Worm (Caenorhabditis elegans): ENCODE data around the gene F22E5.23.
"Not testable (repeated sequence)": the region's sequence is repeated elsewhere in the genome, so short reads cannot be mapped to it uniquely, and the experiment has no call there.

Gene F22E5.23

ce11 chrII:2628401-2628800, 12.7 kb upstream of the F22E5.23 start:
- no peak for TF ChIP-seq dao-5 (tag; optimal IDR thresholded peaks at IDR 0.05)

- no peak for TF ChIP-seq him-1 (tag; optimal IDR thresholded peaks at IDR 0.05)
Observed at ce11 chrII:2629270-2629669, 11.8 kb upstream of the F22E5.23 start, which contains the start of gene sri-37. Gene sri-37, plus strand, starts transcription at chrII:2629570.

ce11 chrII:2631169-2631568, 9.9 kb upstream of the F22E5.23 start, which contains the start of gene D2062.1:
Gene D2062.1, plus strand, starts transcription at chrII:2631469.
- no peak for TF ChIP-seq dao-5 (tag; optimal IDR thresholded peaks at IDR 0.05)
- no peak for TF ChIP-seq W03F9.2 (tag; optimal IDR thresholded peaks at IDR 0.05)
- no peak for TF ChIP-seq him-1 (tag; optimal IDR thresholded peaks at IDR 0.05)

DNA sequence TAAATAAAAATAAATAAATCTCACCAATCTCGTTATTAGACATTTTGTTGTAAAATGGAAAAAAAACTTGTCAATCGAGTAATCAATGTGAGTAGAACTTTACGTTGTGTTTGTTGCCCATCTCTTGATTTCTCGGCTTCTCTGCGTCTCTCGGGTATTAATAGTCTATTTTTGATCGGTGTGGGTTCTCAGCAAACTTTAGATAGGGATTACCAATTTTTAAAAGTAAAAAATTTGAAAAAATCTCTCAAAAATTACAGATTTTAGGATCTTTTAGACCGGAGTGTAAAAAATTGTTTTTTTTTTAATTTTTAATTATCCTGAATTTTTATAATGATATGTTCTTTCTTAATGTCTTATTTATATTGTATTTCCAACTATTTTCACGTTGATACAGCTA, 3.7 kb upstream of the F22E5.23 start, which contains the start of gene F22E5.21:
F22E5.21 (minus strand) TSS at position 101 of the 400 bp plus-strand sequence.
- TF ChIP-seq dao-5 (tag; optimal IDR thresholded peaks at IDR 0.05) (no peak), him-1 (tag; optimal IDR thresholded peaks at IDR 0.05) (no peak), W03F9.2 (tag; optimal IDR thresholded peaks at IDR 0.05) (no peak)

DNA sequence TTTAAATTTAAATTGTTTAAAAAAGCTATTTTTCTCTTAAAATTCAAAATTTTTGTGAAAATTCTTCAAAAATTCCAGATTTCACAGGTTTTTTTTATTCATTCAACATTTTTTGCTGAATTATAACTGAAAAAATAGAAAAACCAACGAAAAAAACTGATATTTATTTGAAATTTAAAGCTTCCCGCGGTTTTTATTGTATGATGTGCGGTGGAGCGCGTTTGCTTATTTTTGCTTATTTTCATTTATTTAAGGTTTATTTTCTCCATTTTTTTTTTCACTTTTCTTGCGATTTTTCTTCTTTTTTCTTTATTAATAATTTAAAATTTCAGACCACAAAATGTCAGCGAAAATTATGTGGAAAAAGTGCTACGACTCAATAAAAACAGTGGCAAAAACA, 3.0 kb upstream of the F22E5.23 start, which contains the start of gene F22E5.9:
F22E5.9 (plus strand) TSS at position 327 of the 400 bp plus-strand sequence.
- no peak for TF ChIP-seq him-1 (tag; optimal IDR thresholded peaks at IDR 0.05)
- TF ChIP-seq dao-5 (tag; optimal IDR thresholded peaks at IDR 0.05): no peak
- TF ChIP-seq W03F9.2 (tag; optimal IDR thresholded peaks at IDR 0.05): no peak

- not testable (repeated sequence) for TF ChIP-seq W03F9.2, dao-5, him-1 (tag; optimal IDR thresholded peaks at IDR 0.05)
Observed at ce11 chrII:2639401-2640088, 1.5 kb upstream of the F22E5.23 start, which contains the start of gene F22E5.8. Gene F22E5.8, plus strand, starts transcription at chrII:2640038.

DNA sequence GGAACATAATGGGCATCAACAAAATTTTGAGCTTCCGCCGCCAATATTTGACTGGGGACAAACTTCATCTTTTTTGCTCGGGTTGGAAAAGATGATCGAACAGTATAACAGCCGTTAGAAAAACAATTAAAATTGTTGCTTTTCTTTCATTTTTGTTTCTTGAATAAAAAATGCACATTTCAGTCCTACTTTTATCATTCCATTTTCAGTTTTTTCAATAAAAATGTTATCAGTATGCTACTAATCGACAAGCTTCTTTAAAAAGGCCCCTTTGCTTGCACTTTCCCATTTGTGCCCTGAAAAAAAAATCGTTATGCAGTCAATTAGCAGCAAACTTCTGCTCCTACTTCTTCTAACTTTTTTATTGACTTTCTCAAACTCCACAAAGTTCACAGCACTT, 695 bp downstream of the F22E5.23 start, which contains the start of gene F22E5.7:
F22E5.7 (plus strand) TSS at position 301 of the 400 bp plus-strand sequence.
- TF ChIP-seq W03F9.2 (tag; optimal IDR thresholded peaks at IDR 0.05) (no peak), dao-5 (tag; optimal IDR thresholded peaks at IDR 0.05) (no peak), him-1 (tag; optimal IDR thresholded peaks at IDR 0.05) (no peak)

ce11 chrII:2644498-2644897, 3.4 kb downstream of the F22E5.23 start, which contains the start of gene F22E5.11:
Gene F22E5.11, minus strand, starts transcription at chrII:2644598.
- TF ChIP-seq him-1 (tag; optimal IDR thresholded peaks at IDR 0.05) (no peak), dao-5 (tag; optimal IDR thresholded peaks at IDR 0.05) (no peak), W03F9.2 (tag; optimal IDR thresholded peaks at IDR 0.05) (no peak)

DNA sequence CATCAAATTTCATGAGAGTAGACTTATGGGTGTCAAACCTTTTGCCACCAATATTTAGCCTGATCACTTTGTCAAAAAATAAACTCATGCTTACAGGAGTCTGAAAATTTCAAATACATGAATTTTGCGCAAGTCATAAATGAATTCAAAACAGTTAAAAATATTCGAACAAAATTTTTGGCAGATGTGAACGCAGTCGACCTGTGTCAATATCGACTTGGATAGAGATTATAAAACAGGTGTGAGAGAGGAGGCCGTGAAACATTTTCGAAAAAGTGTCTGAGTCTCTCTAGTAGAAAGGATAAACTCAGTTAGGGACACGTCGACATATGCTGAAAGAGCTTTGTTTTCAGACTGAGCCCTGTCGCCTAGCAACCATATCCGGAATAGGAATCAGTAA, 5.7 kb downstream of the F22E5.23 start, which contains the start of gene F22E5.12:
F22E5.12 (minus strand) TSS at position 101 of the 400 bp plus-strand sequence.
- TF ChIP-seq dao-5, W03F9.2, him-1 (tag; optimal IDR thresholded peaks at IDR 0.05): not testable (repeated sequence)

DNA sequence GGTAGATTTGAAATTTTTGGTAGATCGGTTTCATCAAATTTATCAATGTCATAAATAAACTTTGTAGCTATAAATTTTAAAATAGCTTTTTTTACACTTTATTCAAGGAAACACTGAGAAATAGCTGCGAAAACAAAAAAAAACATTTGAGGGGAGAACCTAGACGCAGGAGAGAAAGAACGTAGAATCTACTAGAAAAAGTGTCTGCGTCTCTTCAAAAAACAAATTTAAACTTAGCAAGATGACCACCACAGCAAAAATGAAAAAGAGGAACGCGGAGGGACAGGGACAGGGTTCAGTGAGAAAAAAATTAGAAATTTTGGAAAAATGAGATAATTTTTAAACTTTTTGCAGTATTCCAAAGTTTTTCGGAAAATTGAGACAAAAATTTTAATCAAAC, 7.9 kb downstream of the F22E5.23 start:
- no peak for TF ChIP-seq him-1 (tag; optimal IDR thresholded peaks at IDR 0.05)
- TF ChIP-seq dao-5 (tag; optimal IDR thresholded peaks at IDR 0.05): no peak
- no peak for TF ChIP-seq W03F9.2 (tag; optimal IDR thresholded peaks at IDR 0.05)

- TF ChIP-seq him-1 (tag; optimal IDR thresholded peaks at IDR 0.05): no peak
- TF ChIP-seq dao-5 (tag; optimal IDR thresholded peaks at IDR 0.05): no peak
- TF ChIP-seq W03F9.2 (tag; optimal IDR thresholded peaks at IDR 0.05): no peak
Observed at ce11 chrII:2649539-2649938, 8.5 kb downstream of the F22E5.23 start, which contains the start of the genes F22E5.13 and F22E5.6. Gene F22E5.13, minus strand, starts transcription at chrII:2649639. Gene F22E5.6, plus strand, starts transcription at chrII:2649835.

DNA sequence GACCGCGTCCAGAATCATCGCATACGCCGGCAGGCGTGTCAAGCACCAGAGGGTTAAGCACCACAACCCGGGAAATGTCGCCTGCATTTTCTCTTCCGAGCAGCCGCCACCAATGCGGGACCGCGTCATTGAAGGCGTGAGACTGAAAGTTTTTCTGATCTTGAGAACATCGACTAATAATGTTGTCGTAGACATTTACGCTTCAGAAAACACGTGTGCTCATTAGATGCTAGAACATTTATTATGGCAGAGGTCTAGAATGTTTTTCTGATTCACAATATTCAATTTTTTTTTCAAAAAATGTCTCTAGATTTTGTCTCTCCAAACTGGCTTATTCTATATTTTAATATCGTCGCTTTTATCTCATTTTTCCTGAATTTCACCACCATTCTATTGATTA, 15.5 kb downstream of the F22E5.23 start, which contains the start of gene sri-47:
sri-47 (plus strand) TSS at position 301 of the 400 bp plus-strand sequence.
- no peak for TF ChIP-seq dao-5 (tag; optimal IDR thresholded peaks at IDR 0.05)
- no peak for TF ChIP-seq him-1 (tag; optimal IDR thresholded peaks at IDR 0.05)
- TF ChIP-seq W03F9.2 (tag; optimal IDR thresholded peaks at IDR 0.05): no peak

DNA sequence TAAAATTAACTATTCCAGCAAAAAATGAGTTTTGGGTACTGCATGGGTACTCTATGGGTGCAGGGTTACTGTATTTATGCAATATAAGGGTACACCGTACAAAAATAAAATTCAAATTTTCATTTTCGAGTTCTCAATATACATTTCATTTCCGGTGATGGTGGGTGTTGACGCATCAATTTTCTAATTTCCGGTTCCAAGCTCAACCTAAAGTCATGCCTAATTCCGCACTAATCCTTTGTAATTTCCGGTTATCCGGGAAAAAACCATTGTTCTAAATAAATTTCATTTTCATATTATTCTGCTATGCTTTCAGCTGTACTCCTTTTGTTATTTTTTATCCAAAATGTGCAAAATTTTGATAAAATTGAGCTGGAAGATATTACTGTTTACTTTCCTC, 18.3 kb downstream of the F22E5.23 start, which contains the start of gene gcy-21:
gcy-21 (plus strand) TSS at position 301 of the 400 bp plus-strand sequence.
- TF ChIP-seq him-1 (tag; optimal IDR thresholded peaks at IDR 0.05): no peak
- no peak for TF ChIP-seq W03F9.2 (tag; optimal IDR thresholded peaks at IDR 0.05)
- no peak for TF ChIP-seq dao-5 (tag; optimal IDR thresholded peaks at IDR 0.05)

ce11 chrII:2665081-2665480, 24.0 kb downstream of the F22E5.23 start, which contains the start of gene F22E5.2:
Gene F22E5.2, plus strand, starts transcription at chrII:2665381.
- not testable (repeated sequence) for TF ChIP-seq dao-5, him-1, W03F9.2 (tag; optimal IDR thresholded peaks at IDR 0.05)

Data from whole organism, L4/young adult.